Fruit fly (Drosophila melanogaster) whole organism, wandering third instar larva: Measurements from ENCODE around the gene FASN2.

Source experiments
- Abd-B ChIP-seq: fragments of >200 bp; optimal IDR thresholded peaks from 2 replicates; lab custom pipeline; 2017; ENCODE audit warnings: missing biosample characterization, missing genetic modification characterization
- CG32264 ChIP-seq: fragments of 200-800 bp; sonication (Bioruptor generic); optimal IDR thresholded peaks from 2 replicates; lab custom pipeline; 2016; ENCODE audit warnings: missing biosample characterization, missing genetic modification characterization
- CG9705 ChIP-seq: fragments of 200-800 bp; sonication (Bioruptor generic); optimal IDR thresholded peaks from 2 replicates; lab custom pipeline; 2018; ENCODE audit warnings: missing biosample characterization, mild to moderate bottlenecking, missing genetic modification characterization
- CrebA ChIP-seq: fragments of 200-800 bp; sonication (Bioruptor generic); optimal IDR thresholded peaks from 2 replicates; lab custom pipeline; 2016; ENCODE audit warnings: missing biosample characterization, mild to moderate bottlenecking, missing genetic modification characterization, borderline replicate concordance
- Dfd ChIP-seq: fragments of >200 bp; optimal IDR thresholded peaks from 2 replicates; lab custom pipeline; 2017; ENCODE audit warnings: missing biosample characterization, missing genetic modification characterization
- Dif ChIP-seq: fragments of 200-275, 200-300 bp; sonication (Bioruptor generic); optimal IDR thresholded peaks from 2 replicates; lab custom pipeline; 2018; ENCODE audit warnings: missing biosample characterization, missing genetic modification characterization; ENCODE audit not compliant: partially characterized antibody
- GATAd ChIP-seq: sonication (Bioruptor generic); optimal IDR thresholded peaks from 2 replicates; lab custom pipeline; 2016; ENCODE audit warnings: missing biosample characterization, missing genetic modification characterization
- HLH106 ChIP-seq: fragments of 200-800 bp; optimal IDR thresholded peaks from 3 replicates; lab custom pipeline; 2019; ENCODE audit warnings: missing biosample characterization, mild to moderate bottlenecking, missing genetic modification characterization, moderate library complexity
- Hnf4 ChIP-seq: fragments of 200-800 bp; sonication (Bioruptor generic); optimal IDR thresholded peaks from 2 replicates; lab custom pipeline; 2016; ENCODE audit warnings: missing biosample characterization, mild to moderate bottlenecking, missing genetic modification characterization
- Hr78 ChIP-seq: fragments of >200 bp; optimal IDR thresholded peaks from 2 replicates; lab custom pipeline; 2017; ENCODE audit warnings: missing biosample characterization, missing genetic modification characterization
- Hr83 ChIP-seq: fragments of 200-300 bp; sonication (Bioruptor generic); optimal IDR thresholded peaks from 2 replicates; lab custom pipeline; 2016; ENCODE audit warnings: missing biosample characterization, mild to moderate bottlenecking, missing genetic modification characterization, moderate library complexity; ENCODE audit not compliant: poor library complexity, severe bottlenecking
- Jra ChIP-seq: sonication (Bioruptor generic); optimal IDR thresholded peaks from 2 replicates; lab custom pipeline; 2016; ENCODE audit warnings: missing biosample characterization, missing genetic modification characterization
- Mio ChIP-seq: sonication (Bioruptor generic); optimal IDR thresholded peaks from 2 replicates; lab custom pipeline; 2016; ENCODE audit warnings: missing biosample characterization, missing genetic modification characterization
- Myc ChIP-seq: fragments of >200 bp; optimal IDR thresholded peaks from 2 replicates; lab custom pipeline; 2017
- N ChIP-seq: fragments of >200 bp; optimal IDR thresholded peaks from 2 replicates; lab custom pipeline; 2018; ENCODE audit warnings: missing biosample characterization, missing external identifiers, missing genetic modification characterization
- OdsH ChIP-seq: fragments of 200-800 bp; sonication (Bioruptor generic); optimal IDR thresholded peaks from 2 replicates; lab custom pipeline; 2016; ENCODE audit warnings: missing biosample characterization, mild to moderate bottlenecking, missing genetic modification characterization
- Rel ChIP-seq, 2 experiments: fragments of 200-800 bp; sonication (Bioruptor generic) in 1 of 2; optimal IDR thresholded peaks; 2 replicates in 1 of 2; 3 replicates in 1 of 2; lab custom pipeline; 2016 to 2019; ENCODE audit warnings: mild to moderate bottlenecking in 2 of 2, missing biosample characterization in 2 of 2, missing genetic modification characterization in 2 of 2, moderate library complexity in 1 of 2
- Sp1 ChIP-seq: fragments of 200-800 bp; sonication (Bioruptor generic); optimal IDR thresholded peaks from 3 replicates; lab custom pipeline; 2019; ENCODE audit warnings: missing biosample characterization, mild to moderate bottlenecking, missing genetic modification characterization, moderate library complexity
- Vsx2 ChIP-seq: fragments of 200-300, 225-300 bp; sonication (Bioruptor generic); optimal IDR thresholded peaks from 2 replicates; lab custom pipeline; 2018; ENCODE audit warnings: missing biosample characterization, missing genetic modification characterization; ENCODE audit not compliant: partially characterized antibody
- br ChIP-seq: fragments of 200-800 bp; sonication (Bioruptor generic); optimal IDR thresholded peaks from 2 replicates; lab custom pipeline; 2016; ENCODE audit warnings: missing biosample characterization, missing genetic modification characterization
- brk ChIP-seq: fragments of 200-800 bp; sonication (Bioruptor generic); optimal IDR thresholded peaks from 2 replicates; lab custom pipeline; 2016; ENCODE audit warnings: missing biosample characterization, mild to moderate bottlenecking, missing genetic modification characterization
- dl ChIP-seq, 2 experiments: fragments of 175-275, 200-275 bp in 1 of 2; fragments of 200-275 bp in 1 of 2; sonication (Bioruptor generic); optimal IDR thresholded peaks; lab custom pipeline; 2018; ENCODE audit warnings: mild to moderate bottlenecking in 2 of 2, missing biosample characterization in 2 of 2, missing genetic modification characterization in 2 of 2, moderate library complexity in 2 of 2; ENCODE audit not compliant: partially characterized antibody in 2 of 2, insufficient read depth in 1 of 2
- dmrt93B ChIP-seq: fragments of 200-800 bp; sonication (Bioruptor generic); optimal IDR thresholded peaks from 2 replicates; lab custom pipeline; 2018; ENCODE audit warnings: missing biosample characterization, mild to moderate bottlenecking, missing genetic modification characterization
- dsf ChIP-seq: sonication (Bioruptor generic); optimal IDR thresholded peaks from 2 replicates; lab custom pipeline; 2016; ENCODE audit warnings: missing biosample characterization, missing genetic modification characterization, borderline replicate concordance
- ey ChIP-seq: fragments of 200-800 bp; sonication (Bioruptor generic); optimal IDR thresholded peaks from 2 replicates; lab custom pipeline; 2016; ENCODE audit warnings: missing biosample characterization, missing genetic modification characterization
- foxo ChIP-seq, 2 experiments: fragments of 200-800 bp; sonication (Bioruptor generic); optimal IDR thresholded peaks; 2 replicates in 1 of 2; 3 replicates in 1 of 2; lab custom pipeline; 2016 to 2017; ENCODE audit warnings: missing biosample characterization in 2 of 2, missing genetic modification characterization in 2 of 2
- fru ChIP-seq: fragments of 200-800 bp; sonication (Bioruptor generic); optimal IDR thresholded peaks from 3 replicates; lab custom pipeline; 2016; ENCODE audit warnings: missing biosample characterization, mild to moderate bottlenecking, missing genetic modification characterization
- h ChIP-seq: fragments of 200-800 bp; sonication (Bioruptor generic); optimal IDR thresholded peaks from 3 replicates; lab custom pipeline; 2016; ENCODE audit warnings: missing biosample characterization, mild to moderate bottlenecking, missing genetic modification characterization
- jim ChIP-seq: fragments of 175-275, 200-325 bp; sonication (Bioruptor generic); optimal IDR thresholded peaks from 2 replicates; lab custom pipeline; 2016; ENCODE audit warnings: missing biosample characterization, mild to moderate bottlenecking, missing genetic modification characterization
- lola ChIP-seq: fragments of >200 bp; optimal IDR thresholded peaks from 2 replicates; lab custom pipeline; 2017; ENCODE audit warnings: missing biosample characterization, missing genetic modification characterization
- pan ChIP-seq: fragments of >200 bp; optimal IDR thresholded peaks from 2 replicates; lab custom pipeline; 2017
- psq ChIP-seq: fragments of 200-800 bp; sonication (Bioruptor generic); optimal IDR thresholded peaks from 3 replicates; lab custom pipeline; 2017; ENCODE audit warnings: missing biosample characterization, mild to moderate bottlenecking, missing genetic modification characterization, moderate library complexity
- rgr ChIP-seq: fragments of 200-800 bp; sonication (Bioruptor generic); optimal IDR thresholded peaks from 3 replicates; lab custom pipeline; 2016; ENCODE audit warnings: missing biosample characterization, mild to moderate bottlenecking, missing genetic modification characterization
- sage ChIP-seq: fragments of 200-800 bp; sonication (Bioruptor generic); optimal IDR thresholded peaks from 2 replicates; lab custom pipeline; 2016; ENCODE audit warnings: missing biosample characterization, mild to moderate bottlenecking, missing genetic modification characterization
- sv ChIP-seq: fragments of 200-800 bp; sonication (Bioruptor generic); optimal IDR thresholded peaks from 3 replicates; lab custom pipeline; 2016; ENCODE audit warnings: missing biosample characterization, missing genetic modification characterization
- tai ChIP-seq: sonication (Bioruptor generic); optimal IDR thresholded peaks from 2 replicates; lab custom pipeline; 2016; ENCODE audit warnings: missing biosample characterization, missing genetic modification characterization
- usp ChIP-seq: fragments of >200 bp; optimal IDR thresholded peaks from 2 replicates; lab custom pipeline; 2017; ENCODE audit warnings: missing biosample characterization, missing genetic modification characterization
- woc ChIP-seq: sonication (Bioruptor generic); optimal IDR thresholded peaks from 2 replicates; lab custom pipeline; 2016; ENCODE audit warnings: missing biosample characterization, mild to moderate bottlenecking, missing genetic modification characterization

Gene FASN2

DNA sequence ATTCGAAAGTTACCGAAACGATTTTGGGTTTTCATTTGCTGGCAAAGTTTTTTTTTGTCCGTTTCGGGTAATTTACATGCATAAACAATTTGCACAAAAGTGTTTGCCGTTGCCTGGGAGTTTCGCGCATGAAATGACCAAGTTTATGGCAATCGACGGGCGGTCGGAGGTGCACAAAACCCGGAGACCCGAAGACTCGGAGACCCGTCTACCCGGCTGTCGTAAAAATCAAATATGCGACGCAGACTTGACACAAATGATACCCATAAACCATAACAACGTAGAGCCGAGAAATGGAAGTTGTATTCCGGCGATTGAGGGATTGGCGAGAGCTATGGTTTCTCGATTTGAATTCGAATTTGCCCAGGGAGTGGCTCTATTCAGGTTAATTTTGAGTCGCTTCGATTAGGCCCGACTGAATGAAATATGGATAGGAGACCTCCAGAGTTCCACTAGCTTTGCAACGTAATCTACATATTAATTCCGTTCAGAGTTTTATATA is 36.8 kb upstream of the FASN2 start:
- no peak for TF ChIP-seq Hr78 (GFP tag; lab: Kevin White, UChicago)
- TF ChIP-seq tai, result no peak
- TF ChIP-seq CrebA, result no peak
- TF ChIP-seq sage (GFP tag; lab: Kevin White, UChicago), result no peak
- TF ChIP-seq Vsx2, result no peak
- TF ChIP-seq Jra (GFP tag; lab: Kevin White, UChicago), result no peak
- no peak for TF ChIP-seq dsf
- TF ChIP-seq dmrt93B (GFP tag; lab: Kevin White, UChicago), result no peak
- TF ChIP-seq rgr, result no peak
- no peak for TF ChIP-seq woc (GFP tag; lab: Kevin White, UChicago)
- no peak for TF ChIP-seq jim (GFP tag; lab: Kevin White, UChicago)
- no peak for TF ChIP-seq dl (GFP tag; optimal IDR thresholded peaks at IDR 0.05; lab: Kevin White, UChicago; ENCODE audit: insufficient read depth in 1 of 2, partially characterized antibody in 2 of 2)
- TF ChIP-seq foxo (GFP tag; optimal IDR thresholded peaks at IDR 0.05; lab: Kevin White, UChicago), result no peak
- TF ChIP-seq sv, result no peak
- no peak for TF ChIP-seq N (GFP tag; lab: Kevin White, UChicago)
- TF ChIP-seq CG9705 (GFP tag; lab: Kevin White, UChicago), result no peak
- no peak for TF ChIP-seq lola (GFP tag; lab: Kevin White, UChicago)

DNA sequence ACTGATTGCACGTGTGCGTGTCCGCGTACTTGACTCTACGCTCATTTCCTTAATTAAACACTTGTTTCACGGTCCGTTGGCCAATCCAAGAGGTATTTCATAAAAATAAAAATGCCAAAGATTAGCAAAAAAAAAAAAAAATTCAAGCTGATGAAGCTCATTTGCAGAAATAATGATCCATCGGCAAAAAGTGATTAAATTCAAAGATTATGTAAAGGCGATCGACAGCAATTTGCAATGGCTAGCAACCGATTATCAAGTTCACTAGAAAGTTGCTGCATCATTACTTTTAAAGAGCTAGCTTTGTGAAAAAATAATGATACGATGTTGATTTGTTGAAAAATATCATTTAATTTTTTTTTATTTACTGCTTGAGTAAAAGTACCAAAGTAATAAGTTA is 34.3 kb upstream of the FASN2 start:
- TF ChIP-seq h, result no peak
- TF ChIP-seq Sp1, result no peak
- no peak for TF ChIP-seq pan (lab: Kevin White, UChicago)
- TF ChIP-seq Hr83 (GFP tag; lab: Kevin White, UChicago), result no peak
- TF ChIP-seq N (GFP tag; lab: Kevin White, UChicago), result no peak
- no peak for TF ChIP-seq ey
- TF ChIP-seq Abd-B (GFP tag; lab: Kevin White, UChicago), result no peak
- no peak for TF ChIP-seq sv
- no peak for TF ChIP-seq lola (GFP tag; lab: Kevin White, UChicago)
- TF ChIP-seq Mio, result no peak
- TF ChIP-seq Rel (GFP tag; optimal IDR thresholded peaks at IDR 0.05; lab: Kevin White, UChicago), result no peak
- TF ChIP-seq Rel (tag; optimal IDR thresholded peaks at IDR 0.05; lab: Kevin White, UChicago), result no peak
- TF ChIP-seq tai, result no peak
- no peak for TF ChIP-seq Hnf4 (GFP tag; lab: Kevin White, UChicago)
- no peak for TF ChIP-seq woc (GFP tag; lab: Kevin White, UChicago)
- TF ChIP-seq dsf, result no peak
- no peak for TF ChIP-seq GATAd (GFP tag; lab: Kevin White, UChicago)
- TF ChIP-seq Jra (GFP tag; lab: Kevin White, UChicago), result no peak
- no peak for TF ChIP-seq CG9705 (GFP tag; lab: Kevin White, UChicago)
- no peak for TF ChIP-seq Dfd
- no peak for TF ChIP-seq jim (GFP tag; lab: Kevin White, UChicago)

DNA sequence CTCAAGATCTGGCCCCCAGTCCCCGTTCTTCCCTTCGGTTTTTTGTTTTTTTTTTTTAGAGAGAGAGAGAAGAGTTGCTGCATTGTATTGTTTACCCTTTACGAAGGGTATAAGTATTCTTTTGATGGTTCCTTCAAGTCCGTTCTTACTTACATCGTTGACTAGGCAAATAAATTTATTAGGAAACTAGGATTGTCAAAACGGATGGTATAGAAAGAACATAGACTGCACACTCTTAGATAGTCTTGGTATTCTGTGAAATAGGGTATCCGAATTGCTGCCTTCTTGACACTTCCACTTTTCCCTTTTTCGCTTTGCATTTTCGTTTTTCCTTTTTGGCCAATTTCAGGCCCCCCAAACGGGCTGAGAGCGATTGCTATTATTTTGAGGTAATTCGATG is 32.3 kb upstream of the FASN2 start:
- TF ChIP-seq CG32264 (GFP tag; lab: Kevin White, UChicago) (peak; percentile 46), Dfd (no peak), OdsH (GFP tag; lab: Kevin White, UChicago) (peak; percentile 69), Myc (no peak), dmrt93B (GFP tag; lab: Kevin White, UChicago) (peak; percentile 38), Vsx2 (no peak), tai (no peak), usp (GFP tag; lab: Kevin White, UChicago) (no peak), GATAd (GFP tag; lab: Kevin White, UChicago) (no peak), dsf (no peak), psq (peak; percentile 68), CrebA (no peak), Hr78 (GFP tag; lab: Kevin White, UChicago) (no peak), ey (peak; percentile 66), N (GFP tag; lab: Kevin White, UChicago) (no peak), brk (no peak), woc (GFP tag; lab: Kevin White, UChicago) (peak; percentile 61), lola (GFP tag; lab: Kevin White, UChicago) (no peak), Abd-B (GFP tag; lab: Kevin White, UChicago) (no peak), jim (GFP tag; lab: Kevin White, UChicago) (peak; percentile 42), Hr83 (GFP tag; lab: Kevin White, UChicago) (no peak), Hnf4 (GFP tag; lab: Kevin White, UChicago) (no peak), Sp1 (peak; percentile 68), foxo (GFP tag; optimal IDR thresholded peaks at IDR 0.05; lab: Kevin White, UChicago) (peak in 1 of 2 experiments; percentile 67), Rel (GFP tag; optimal IDR thresholded peaks at IDR 0.05; lab: Kevin White, UChicago) (no peak), Rel (tag; optimal IDR thresholded peaks at IDR 0.05; lab: Kevin White, UChicago) (no peak), CG9705 (GFP tag; lab: Kevin White, UChicago) (no peak), Jra (GFP tag; lab: Kevin White, UChicago) (no peak), Mio (no peak), dl (GFP tag; optimal IDR thresholded peaks at IDR 0.05; lab: Kevin White, UChicago; ENCODE audit: insufficient read depth in 1 of 2, partially characterized antibody in 2 of 2) (no peak), HLH106 (tag; lab: Kevin White, UChicago) (peak; percentile 69), fru (peak; percentile 80), br (GFP tag; lab: Kevin White, UChicago) (peak; percentile 78), sage (GFP tag; lab: Kevin White, UChicago) (no peak), Dif (GFP tag; lab: Kevin White, UChicago) (no peak), sv (no peak), rgr (peak; percentile 71), h (peak; percentile 74), pan (lab: Kevin White, UChicago) (no peak)
